Fruit fly (Drosophila melanogaster): ENCODE measurements around the gene CG17350.
A peak's percentile ranks its signal among the peaks of the same experiment; 100 is the strongest.

CG17350 gene

dm6 chr2L:19358017-19358471 lies 22.7 kb upstream of the CG17350 start (continued):
- TF ChIP-seq CG7556 (GFP tag; optimal IDR thresholded peaks at IDR 0.05), result peak; percentile 49
- no peak for TF ChIP-seq C15 (GFP tag; IDR thresholded peaks at IDR 0.05)
- TF ChIP-seq CG6254 (GFP tag; optimal IDR thresholded peaks at IDR 0.05), result peak; percentile 3
- TF ChIP-seq Usf (GFP tag; optimal IDR thresholded peaks at IDR 0.05), result no peak
- peak; percentile 11 for TF ChIP-seq CG10462 (GFP tag; optimal IDR thresholded peaks at IDR 0.05)
- 0 out of 2 replicates have a peak, but pooled peaks have one; percentile 26 for TF ChIP-seq E2f1 (GFP tag; IDR thresholded peaks at IDR 0.05)
- TF ChIP-seq gcm (GFP tag; optimal IDR thresholded peaks at IDR 0.05), result no peak
- peak; percentile 32 for TF ChIP-seq Hmr (GFP tag; optimal IDR thresholded peaks at IDR 0.05)
- peak; percentile 18 for TF ChIP-seq crc (GFP tag; optimal IDR thresholded peaks at IDR 0.05)
- TF ChIP-seq Antp (GFP tag; optimal IDR thresholded peaks at IDR 0.05), result no peak
- TF ChIP-seq stc (GFP tag; IDR thresholded peaks at IDR 0.05), result no peak
- TF ChIP-seq Bdp1 (GFP tag; optimal IDR thresholded peaks at IDR 0.05), result no peak
- TF ChIP-seq CG3838 (GFP tag; optimal IDR thresholded peaks at IDR 0.05), result peak; percentile 10
- TF ChIP-seq row (GFP tag; IDR thresholded peaks at IDR 0.05), result peak; percentile 57
- TF ChIP-seq CG12219 (GFP tag; optimal IDR thresholded peaks at IDR 0.05), result no peak
- 0 out of 2 replicates have a peak, but pooled peaks have one; percentile 44 for TF ChIP-seq seq (GFP tag; IDR thresholded peaks at IDR 0.05)
- no peak for TF ChIP-seq CG15011 (GFP tag; optimal IDR thresholded peaks at IDR 0.05)
- TF ChIP-seq Lpt (GFP tag; optimal IDR thresholded peaks at IDR 0.05), result no peak
- TF ChIP-seq Awh (GFP tag; IDR thresholded peaks at IDR 0.05), result 0 out of 2 replicates have a peak, but pooled peaks have one; percentile 27
- 0 out of 2 replicates have a peak, but pooled peaks have one; percentile 17 for TF ChIP-seq CG4730 (GFP tag; IDR thresholded peaks at IDR 0.05)
- peak; percentile 10 for TF ChIP-seq CG7271 (tag; optimal IDR thresholded peaks at IDR 0.05)
- TF ChIP-seq bbx (GFP tag; IDR thresholded peaks at IDR 0.05; ENCODE audit: partially characterized antibody), result no peak
- TF ChIP-seq CG11085 (GFP tag; IDR thresholded peaks at IDR 0.05), result no peak
- TF ChIP-seq CG18619 (GFP tag; optimal IDR thresholded peaks at IDR 0.05), result peak; percentile 30
- TF ChIP-seq psq (GFP tag; optimal IDR thresholded peaks at IDR 0.05), result peak; percentile 26
- TF ChIP-seq CoRest (tag; optimal IDR thresholded peaks at IDR 0.05), result peak; percentile 24
- no peak for TF ChIP-seq CG7963 (GFP tag; IDR thresholded peaks at IDR 0.05; ENCODE audit: partially characterized antibody)
- TF ChIP-seq CG8089 (GFP tag; optimal IDR thresholded peaks at IDR 0.05), result peak; percentile 56
- peak; percentile 65 to 71 for TF ChIP-seq chif (GFP tag; optimal IDR thresholded peaks at IDR 0.05)
- 0 out of 4 replicates have a peak, but pooled peaks have one; percentile 16 for TF ChIP-seq Gug (GFP tag; IDR thresholded peaks at IDR 0.05)
- TF ChIP-seq onecut (GFP tag; IDR thresholded peaks at IDR 0.05), result no peak
- TF ChIP-seq CG31224 (GFP tag; IDR thresholded peaks at IDR 0.05), result no peak
- TF ChIP-seq D19A (tag; optimal IDR thresholded peaks at IDR 0.05), result peak; percentile 20
- no peak for TF ChIP-seq CG14965 (GFP tag; optimal IDR thresholded peaks at IDR 0.05; ENCODE audit: borderline replicate concordance)
- no peak for TF ChIP-seq trh (GFP tag; optimal IDR thresholded peaks at IDR 0.05)
- TF ChIP-seq fru (optimal IDR thresholded peaks at IDR 0.05), result no peak
- no peak for TF ChIP-seq Elba2 (GFP tag; optimal IDR thresholded peaks at IDR 0.05)
- TF ChIP-seq CG7372 (GFP tag; IDR thresholded peaks at IDR 0.05), result no peak
- peak; percentile 3 for TF ChIP-seq CG17385 (GFP tag; optimal IDR thresholded peaks at IDR 0.05)
- no peak for TF ChIP-seq sr (GFP tag; IDR thresholded peaks at IDR 0.05)
- peak; percentile 58 for TF ChIP-seq CG10209 (GFP tag; optimal IDR thresholded peaks at IDR 0.05)
- TF ChIP-seq cwo (GFP tag; optimal IDR thresholded peaks at IDR 0.05), result no peak
- no peak for TF ChIP-seq cad (GFP tag; optimal IDR thresholded peaks at IDR 0.05)
- TF ChIP-seq sim (GFP tag; IDR thresholded peaks at IDR 0.05), result peak; percentile 53; the same call in 1 of the 2 replicates
- no peak for TF ChIP-seq Stat92E (GFP tag; optimal IDR thresholded peaks at IDR 0.05)
- TF ChIP-seq D19B (GFP tag; optimal IDR thresholded peaks at IDR 0.05), result no peak
- peak; percentile 59 for TF ChIP-seq tin (GFP tag; optimal IDR thresholded peaks at IDR 0.05)
- TF ChIP-seq nerfin-1 (tag; optimal IDR thresholded peaks at IDR 0.05), result peak; percentile 28
- TF ChIP-seq repo (GFP tag; optimal IDR thresholded peaks at IDR 0.05), result no peak
- TF ChIP-seq ttk (GFP tag; IDR thresholded peaks at IDR 0.05), result no peak
- TF ChIP-seq CG1792 (GFP tag; optimal IDR thresholded peaks at IDR 0.05), result peak; percentile 32
- TF ChIP-seq jumu (GFP tag; optimal IDR thresholded peaks at IDR 0.05), result peak; percentile 50
